Worm (Caenorhabditis elegans): ENCODE results near the gene algn-11.

DNA sequence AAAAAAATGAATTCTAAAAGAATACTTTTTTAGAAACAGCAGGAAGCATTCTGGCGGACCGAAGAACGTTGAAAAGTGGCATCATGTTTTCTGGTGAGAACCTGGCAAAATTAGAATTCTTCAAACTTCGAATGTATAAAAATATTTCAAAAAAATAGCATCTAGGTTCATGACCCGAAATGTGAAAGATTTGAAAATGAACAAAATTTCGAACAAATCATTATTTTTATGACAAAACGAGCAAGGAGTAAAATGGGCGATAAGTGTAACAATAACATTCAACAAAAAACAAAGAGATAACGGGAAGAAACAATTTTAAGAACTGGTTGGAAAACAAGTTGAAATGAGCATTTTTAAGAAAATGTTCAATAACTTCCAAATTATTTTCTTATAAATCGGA, 15.1 kb downstream of the algn-11 start, which contains the start of gene psd-1:
- TF ChIP-seq ztf-29 (GFP tag; IDR thresholded peaks at IDR 0.05) (no peak), klf-2 (GFP tag; conservative IDR thresholded peaks at IDR 0.05) (no peak), cog-1 (tag; optimal IDR thresholded peaks at IDR 0.05) (no peak)
